Worm (Caenorhabditis elegans) whole organism, late embryonic: ENCODE measurements around the gene F11E6.4.
A peak's percentile ranks its signal among the peaks of the same experiment; 100 is the strongest.

Source experiments
- K02D7.2 ChIP-seq: sonication (generic microtip); optimal IDR thresholded peaks from 2 replicates; lab custom pipeline; 2017; ENCODE audit warnings: mild to moderate bottlenecking, missing genetic modification characterization, missing compliant biosample characterization
- K09A11.1 ChIP-seq: sonication (generic microtip); optimal IDR thresholded peaks from 2 replicates; lab custom pipeline; 2017; ENCODE audit warnings: antibody characterized with exemption, mild to moderate bottlenecking, missing genetic modification characterization, missing compliant biosample characterization; ENCODE audit not compliant: insufficient read depth
- T23F11.4 ChIP-seq: fragments of 200-800 bp; sonication (Bioruptor generic); optimal IDR thresholded peaks from 2 replicates; lab custom pipeline; 2018; ENCODE audit warnings: mild to moderate bottlenecking, missing genetic modification characterization, missing compliant biosample characterization
- Y22D7AL.16 ChIP-seq: sonication (generic microtip); optimal IDR thresholded peaks from 2 replicates; lab custom pipeline; 2016; ENCODE audit warnings: missing genetic modification characterization, missing compliant biosample characterization
- ahr-1 ChIP-seq: sonication (generic microtip); optimal IDR thresholded peaks from 2 replicates; lab custom pipeline; 2016; ENCODE audit warnings: missing genetic modification characterization, missing compliant biosample characterization
- ama-1 ChIP-seq: fragments of 150-350 bp; optimal IDR thresholded peaks from 2 replicates; lab custom pipeline; 2014
- ceh-14 ChIP-seq: sonication (generic microtip); optimal IDR thresholded peaks from 2 replicates; lab custom pipeline; 2016; ENCODE audit warnings: missing genotype, missing genetic modification characterization, missing compliant biosample characterization
- ceh-34 ChIP-seq: sonication (generic microtip); optimal IDR thresholded peaks from 2 replicates; lab custom pipeline; 2016; ENCODE audit warnings: mild to moderate bottlenecking, missing genetic modification characterization, missing compliant biosample characterization
- ceh-45 ChIP-seq: fragments of 200-800 bp; sonication (Bioruptor generic); IDR thresholded peaks from 2 replicates; pipeline ENCODE4 v1.3.6; 2022; ENCODE audit warnings: missing genetic modification reagents, missing genetic modification characterization, missing compliant biosample characterization
- ceh-48 ChIP-seq: sonication (generic microtip); optimal IDR thresholded peaks from 2 replicates; lab custom pipeline; 2016; ENCODE audit warnings: missing genetic modification characterization, inconsistent platforms, missing compliant biosample characterization
- ceh-9 ChIP-seq: sonication (generic microtip); optimal IDR thresholded peaks from 2 replicates; lab custom pipeline; 2016; ENCODE audit warnings: mild to moderate bottlenecking, missing genetic modification characterization, inconsistent platforms, missing compliant biosample characterization
- dve-1 ChIP-seq: sonication (generic microtip); optimal IDR thresholded peaks from 2 replicates; lab custom pipeline; 2017; ENCODE audit warnings: antibody characterized with exemption, mild to moderate bottlenecking, missing genetic modification characterization, missing compliant biosample characterization
- ets-4 ChIP-seq: sonication (generic microtip); optimal IDR thresholded peaks from 2 replicates; lab custom pipeline; 2016; ENCODE audit warnings: missing genetic modification characterization, missing compliant biosample characterization
- eyg-1 ChIP-seq: sonication (generic microtip); optimal IDR thresholded peaks from 2 replicates; lab custom pipeline; 2016; ENCODE audit warnings: missing genotype, missing genetic modification characterization, missing compliant biosample characterization
- gmeb-2 ChIP-seq: sonication (generic microtip); optimal IDR thresholded peaks from 2 replicates; lab custom pipeline; 2016; ENCODE audit warnings: missing genetic modification characterization, inconsistent platforms, missing compliant biosample characterization
- hlh-15 ChIP-seq: sonication (generic microtip); optimal IDR thresholded peaks from 2 replicates; lab custom pipeline; 2016; ENCODE audit warnings: missing genetic modification characterization, missing compliant biosample characterization
- lim-6 ChIP-seq: sonication (generic microtip); optimal IDR thresholded peaks from 2 replicates; lab custom pipeline; 2016; ENCODE audit warnings: missing genetic modification characterization, missing compliant biosample characterization
- mec-3 ChIP-seq: sonication (generic microtip); optimal IDR thresholded peaks from 2 replicates; lab custom pipeline; 2016; ENCODE audit warnings: borderline replicate concordance, missing genetic modification characterization, missing compliant biosample characterization
- nfya-1 ChIP-seq: sonication (generic microtip); optimal IDR thresholded peaks from 2 replicates; lab custom pipeline; 2017; ENCODE audit warnings: missing genetic modification characterization, mild to moderate bottlenecking, missing compliant biosample characterization, antibody characterized with exemption, moderate library complexity
- pax-1 ChIP-seq: fragments of 150-350 bp; optimal IDR thresholded peaks from 2 replicates; lab custom pipeline; 2014; ENCODE audit warnings: missing biosample characterization, missing genetic modification characterization
- pha-2 ChIP-seq: sonication (generic microtip); optimal IDR thresholded peaks from 2 replicates; lab custom pipeline; 2017; ENCODE audit warnings: mild to moderate bottlenecking, missing genetic modification characterization, missing compliant biosample characterization
- pqm-1 ChIP-seq: sonication (generic microtip); optimal IDR thresholded peaks from 2 replicates; lab custom pipeline; 2016; ENCODE audit warnings: missing genetic modification characterization, missing compliant biosample characterization
- sox-2 ChIP-seq: fragments of 200-800 bp; sonication (Bioruptor generic); IDR thresholded peaks from 2 replicates; pipeline ENCODE4 v1.3.6; 2022; ENCODE audit warnings: missing genetic modification reagents, missing genetic modification characterization, missing compliant biosample characterization
- sox-4 ChIP-seq: sonication (generic microtip); optimal IDR thresholded peaks from 2 replicates; lab custom pipeline; 2017; ENCODE audit warnings: mild to moderate bottlenecking, missing genetic modification characterization, inconsistent platforms, missing compliant biosample characterization
- tbx-2 ChIP-seq: sonication (generic microtip); optimal IDR thresholded peaks from 2 replicates; lab custom pipeline; 2016; ENCODE audit warnings: missing genetic modification characterization, missing compliant biosample characterization
- ttx-3 ChIP-seq: sonication (generic microtip); optimal IDR thresholded peaks from 2 replicates; lab custom pipeline; 2016; ENCODE audit warnings: missing genetic modification reagents, missing genetic modification characterization, missing compliant biosample characterization
- unc-42 ChIP-seq: sonication (generic microtip); optimal IDR thresholded peaks from 2 replicates; lab custom pipeline; 2016; ENCODE audit warnings: missing genotype, missing genetic modification characterization, missing compliant biosample characterization
- unc-55 ChIP-seq: sonication (generic microtip); optimal IDR thresholded peaks from 2 replicates; lab custom pipeline; 2017; ENCODE audit warnings: missing biosample characterization, missing genetic modification reagents, missing genetic modification characterization
- unc-86 ChIP-seq: sonication (generic microtip); optimal IDR thresholded peaks from 2 replicates; lab custom pipeline; 2016; ENCODE audit warnings: missing genetic modification characterization, missing compliant biosample characterization
- ztf-16 ChIP-seq: sonication (generic microtip); optimal IDR thresholded peaks from 2 replicates; lab custom pipeline; 2017; ENCODE audit warnings: missing genetic modification characterization, missing compliant biosample characterization

Gene F11E6.4

DNA sequence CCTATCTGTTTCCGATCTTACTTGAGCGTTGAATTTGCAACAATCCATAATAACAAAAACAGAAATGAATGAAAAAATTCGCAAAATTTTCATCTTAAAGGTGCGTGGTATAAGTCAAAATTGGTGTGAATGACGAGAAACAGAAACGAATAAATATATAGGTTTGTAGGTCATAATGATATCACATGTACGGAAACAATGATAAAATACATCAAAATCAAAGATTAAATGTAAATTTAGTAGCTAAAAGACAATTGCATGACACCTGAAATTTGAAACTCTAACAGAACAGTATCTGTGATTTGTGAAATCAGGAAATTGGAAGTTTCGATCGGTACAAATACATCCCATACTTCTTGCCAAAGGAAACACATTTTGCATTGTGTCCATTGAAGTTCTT, 5.1 kb upstream of the F11E6.4 start, which contains the start of gene F11E6.9:
TSS of gene F11E6.9 (minus strand) at position 101 of the 400 bp plus-strand sequence.
- TF ChIP-seq Y22D7AL.16 (tag; lab: Kevin White, UChicago) (no peak), ceh-48 (no peak), unc-55 (GFP tag; lab: Kevin White, UChicago) (no peak), pax-1 (tag; lab: Kevin White, UChicago) (no peak), nfya-1 (tag; lab: Kevin White, UChicago) (no peak), lim-6 (tag; lab: Kevin White, UChicago) (no peak)

DNA sequence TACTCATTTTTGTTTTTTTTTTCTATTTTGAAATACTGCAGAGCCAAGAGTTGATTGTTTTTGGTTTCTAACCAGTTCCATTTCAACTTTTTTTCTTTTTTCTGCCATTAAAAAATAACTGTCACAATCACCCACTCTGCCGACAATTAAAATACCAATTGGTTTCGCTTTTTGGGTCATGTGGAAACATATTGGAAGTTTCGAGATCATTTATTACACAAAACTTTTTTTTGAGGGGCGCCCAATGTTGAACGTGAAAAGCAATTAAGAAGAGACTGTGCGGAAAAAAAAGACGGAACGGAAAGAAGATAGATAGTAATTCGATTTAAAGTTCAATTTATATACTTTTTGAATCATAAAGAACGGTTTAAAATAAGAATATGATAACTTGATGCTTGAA, 3.9 kb upstream of the F11E6.4 start:
- TF ChIP-seq ceh-9 (tag; lab: Kevin White, UChicago) = no peak

ce11 chrIV:17473034-17473433, 2.9 kb upstream of the F11E6.4 start, which contains the start of gene gba-3:
Gene gba-3 (plus strand): TSS chrIV:17473334.
- TF ChIP-seq gmeb-2 (tag; lab: Kevin White, UChicago) = no peak
- TF ChIP-seq ets-4 (tag; lab: Kevin White, UChicago) = no peak
- TF ChIP-seq K09A11.1 (tag; lab: Kevin White, UChicago) = no peak
- TF ChIP-seq eyg-1 (tag; lab: Kevin White, UChicago) = no peak
- no peak for TF ChIP-seq tbx-2
- no peak for TF ChIP-seq ceh-9 (tag; lab: Kevin White, UChicago)
- no peak for TF ChIP-seq mec-3 (tag; lab: Kevin White, UChicago)
- no peak for TF ChIP-seq T23F11.4 (GFP tag; lab: Kevin White, UChicago)
- TF ChIP-seq nfya-1 (tag; lab: Kevin White, UChicago) = no peak
- TF ChIP-seq pqm-1 (tag; lab: Kevin White, UChicago) = no peak
- no peak for TF ChIP-seq sox-2 (GFP tag; lab: Robert Waterston, UW)
- no peak for TF ChIP-seq ceh-14 (tag; lab: Kevin White, UChicago)
- TF ChIP-seq hlh-15 (tag; lab: Kevin White, UChicago) = no peak
- no peak for TF ChIP-seq ceh-34
- TF ChIP-seq ttx-3 (tag; lab: Kevin White, UChicago) = no peak
- no peak for TF ChIP-seq ztf-16 (tag; lab: Kevin White, UChicago)

ce11 chrIV:17471870-17472459, 1.8 kb upstream of the F11E6.4 start, which contains the start of gene epic-1:
Gene epic-1 (minus strand): TSS chrIV:17471920.
- TF ChIP-seq pha-2 = no peak
- TF ChIP-seq gmeb-2 (tag; lab: Kevin White, UChicago) = no peak
- no peak for TF ChIP-seq pqm-1 (tag; lab: Kevin White, UChicago)
- no peak for TF ChIP-seq sox-2 (GFP tag; lab: Robert Waterston, UW)
- no peak for TF ChIP-seq K09A11.1 (tag; lab: Kevin White, UChicago)
- no peak for TF ChIP-seq K02D7.2 (tag; lab: Kevin White, UChicago)
- TF ChIP-seq ama-1 (lab: Kevin White, UChicago) = no peak
- TF ChIP-seq eyg-1 (tag; lab: Kevin White, UChicago) = no peak
- TF ChIP-seq ahr-1 (tag; lab: Kevin White, UChicago) = no peak
- no peak for TF ChIP-seq ceh-14 (tag; lab: Kevin White, UChicago)
- no peak for TF ChIP-seq unc-55 (GFP tag; lab: Kevin White, UChicago)
- TF ChIP-seq ceh-45 (GFP tag; lab: Robert Waterston, UW) = no peak
- no peak for TF ChIP-seq dve-1 (tag; lab: Kevin White, UChicago)
- TF ChIP-seq ceh-9 (tag; lab: Kevin White, UChicago) = no peak

- TF ChIP-seq unc-86 (tag; lab: Kevin White, UChicago) = no peak
- TF ChIP-seq unc-42 (tag; lab: Kevin White, UChicago) = peak; percentile 7
- no peak for TF ChIP-seq Y22D7AL.16 (tag; lab: Kevin White, UChicago)
- no peak for TF ChIP-seq sox-4 (tag; lab: Kevin White, UChicago)
- TF ChIP-seq K09A11.1 (tag; lab: Kevin White, UChicago) = no peak
These were observed 2.3 kb downstream of the F11E6.4 start for ce11 chrIV:17467825-17468224.
